Fruit fly (Drosophila melanogaster): ENCODE measurements around the gene RpS19b.

DNA sequence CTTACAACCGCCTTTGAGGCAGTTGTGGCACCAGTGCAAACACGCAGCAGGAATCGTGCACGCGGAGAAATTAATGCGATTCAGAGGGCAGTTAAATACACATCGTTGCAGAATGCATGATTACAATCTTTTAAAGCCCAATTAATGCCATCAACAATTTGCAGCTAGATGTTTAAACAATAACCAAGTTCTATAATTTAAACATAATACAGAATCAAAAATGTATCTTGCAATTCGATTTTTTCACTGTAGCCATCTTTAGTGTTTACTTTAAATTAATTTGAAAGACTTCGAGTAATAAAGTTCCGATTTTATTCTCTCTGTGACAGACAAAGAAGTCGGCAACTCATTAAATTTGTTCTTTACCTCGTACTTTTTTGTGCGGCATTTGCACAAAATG, 17.4 kb downstream of the RpS19b start:
- TF ChIP-seq psq (optimal IDR thresholded peaks at IDR 0.05) (no peak), pan (optimal IDR thresholded peaks at IDR 0.05) (no peak), EcR (GFP tag; optimal IDR thresholded peaks at IDR 0.05) (no peak), usp (GFP tag; optimal IDR thresholded peaks at IDR 0.05) (no peak), Dll (optimal IDR thresholded peaks at IDR 0.05) (peak; percentile 2)

Data from whole organism.